Worm (Caenorhabditis elegans) whole organism, L4 larva: ENCODE results near the gene ttr-11.

Source experiments
- dpl-1 ChIP-seq: fragments of 150-350 bp; optimal IDR thresholded peaks from 2 replicates; lab custom pipeline; 2014; ENCODE audit warnings: missing biosample characterization, missing genetic modification reagents, missing genetic modification characterization
- fos-1 ChIP-seq: fragments of 150-350 bp; optimal IDR thresholded peaks from 2 replicates; lab custom pipeline; 2014; ENCODE audit warnings: missing biosample characterization, missing genetic modification characterization
- snpc-4 ChIP-seq: fragments of 150-350 bp; optimal IDR thresholded peaks from 2 replicates; lab custom pipeline; 2014; ENCODE audit warnings: missing biosample characterization, missing genetic modification characterization

DNA sequence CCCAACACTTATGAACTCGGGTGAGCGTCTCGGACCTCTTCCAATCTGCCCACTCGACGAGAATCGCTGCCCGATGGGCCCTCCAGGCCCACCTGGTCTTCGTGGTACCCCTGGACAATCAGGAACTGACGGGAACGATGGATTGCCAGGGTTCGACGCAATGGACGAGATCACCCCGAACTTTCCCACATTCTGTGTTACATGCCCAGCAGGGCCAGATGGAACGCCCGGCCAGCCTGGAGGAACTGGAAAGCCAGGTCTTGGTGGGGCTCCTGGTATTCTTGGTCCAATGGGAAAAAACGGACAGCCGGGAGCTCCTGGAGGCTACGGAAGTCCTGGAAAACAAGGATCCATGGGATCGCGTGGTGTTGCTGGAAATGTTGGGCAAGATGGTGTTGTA, 2.4 kb upstream of the ttr-11 start:
- no peak for TF ChIP-seq dpl-1 (GFP tag; lab: Kevin White, UChicago)
- no peak for TF ChIP-seq fos-1
- TF ChIP-seq snpc-4 (tag; lab: Kevin White, UChicago) = no peak
